Fruit fly (Drosophila melanogaster): ENCODE measurements around the gene PGRP-LB.

DNA sequence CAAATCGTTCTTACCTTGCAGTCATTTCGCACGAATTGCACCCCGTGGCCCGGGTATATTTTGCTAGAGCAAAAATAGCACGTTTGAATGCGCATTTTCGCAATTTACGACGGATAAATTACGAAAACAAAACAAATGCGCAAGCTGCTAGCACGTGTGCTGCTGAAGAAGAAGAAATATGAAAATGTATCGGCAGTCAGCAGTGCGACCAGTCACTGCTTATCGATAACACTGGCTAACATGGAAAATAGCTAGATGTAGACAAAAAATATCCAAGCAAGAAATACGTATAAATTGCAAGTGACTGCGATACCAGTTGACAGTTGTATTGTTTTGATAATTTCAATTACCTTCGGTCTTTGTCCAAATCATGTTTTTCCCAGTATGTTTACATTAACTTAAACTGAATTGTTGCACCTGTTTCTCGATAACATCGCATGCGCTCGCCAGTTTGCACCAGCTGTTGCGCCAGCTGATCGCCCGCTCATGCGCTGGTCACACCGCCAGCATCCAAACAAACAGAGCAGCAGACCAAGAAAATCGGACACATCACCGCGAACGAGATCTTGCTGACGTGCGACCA, 28.9 kb downstream of the PGRP-LB start, which contains the start of the genes RpL24-like and CG5276:
- TF ChIP-seq Rel (GFP tag; optimal IDR thresholded peaks at IDR 0.05) (no peak), Rel (tag; optimal IDR thresholded peaks at IDR 0.05) (no peak), psq (GFP tag; optimal IDR thresholded peaks at IDR 0.05) (no peak), usp (GFP tag; optimal IDR thresholded peaks at IDR 0.05) (no peak), Jra (GFP tag; optimal IDR thresholded peaks at IDR 0.05) (no peak), brk (GFP tag; optimal IDR thresholded peaks at IDR 0.05) (no peak), fru (GFP tag; optimal IDR thresholded peaks at IDR 0.05) (no peak), N (GFP tag; optimal IDR thresholded peaks at IDR 0.05) (no peak), pan (optimal IDR thresholded peaks at IDR 0.05) (no peak), Hr83 (GFP tag; optimal IDR thresholded peaks at IDR 0.05; ENCODE audit: poor library complexity, severe bottlenecking) (no peak), HLH106 (tag; optimal IDR thresholded peaks at IDR 0.05) (no peak), CrebA (GFP tag; optimal IDR thresholded peaks at IDR 0.05; ENCODE audit: borderline replicate concordance) (no peak), OdsH (GFP tag; optimal IDR thresholded peaks at IDR 0.05) (no peak), lola (GFP tag; optimal IDR thresholded peaks at IDR 0.05) (no peak)
